Worm (Caenorhabditis elegans) whole organism, midembryonic: ENCODE data around the gene inx-8.

ENCODE experiments used
- T22C8.4 ChIP-seq: fragments of 200-800 bp; sonication (Bioruptor generic); IDR thresholded peaks from 2 replicates; pipeline ENCODE4 v1.3.6; 2022; ENCODE audit warnings: missing genetic modification characterization, missing compliant biosample characterization
- cog-1 ChIP-seq: sonication (generic microtip); optimal IDR thresholded peaks from 2 replicates; lab custom pipeline; 2016; ENCODE audit warnings: missing genetic modification characterization, missing compliant biosample characterization
- flt-1 ChIP-seq: fragments of 200-800 bp; sonication (Bioruptor generic); IDR thresholded peaks from 2 replicates; pipeline ENCODE4 v1.3.6; 2022; ENCODE audit warnings: missing genetic modification characterization, missing compliant biosample characterization
- klf-2 ChIP-seq: fragments of 200-800 bp; sonication (Bioruptor generic); conservative IDR thresholded peaks from 2 replicates; pipeline ENCODE4 v1.3.6; 2022; ENCODE audit warnings: missing genetic modification reagents, missing genetic modification characterization, missing compliant biosample characterization
- med-1 ChIP-seq: sonication (generic microtip); optimal IDR thresholded peaks from 2 replicates; lab custom pipeline; 2017; ENCODE audit warnings: missing genetic modification characterization, mild to moderate bottlenecking, missing compliant biosample characterization, antibody characterized with exemption, missing genetic modification reagents; ENCODE audit not compliant: insufficient read depth
- ref-1 ChIP-seq: fragments of 200-800 bp; sonication (Bioruptor generic); conservative IDR thresholded peaks from 2 replicates; pipeline ENCODE4 v1.3.6; 2022; ENCODE audit warnings: missing genetic modification reagents, missing genetic modification characterization, missing compliant biosample characterization
- tab-1 ChIP-seq: fragments of 200-800 bp; sonication (Bioruptor generic); IDR thresholded peaks from 2 replicates; pipeline ENCODE4 v1.3.6; 2022; ENCODE audit warnings: missing genetic modification characterization, missing compliant biosample characterization
- ztf-23 ChIP-seq: fragments of 200-800 bp; sonication (Bioruptor generic); IDR thresholded peaks from 2 replicates; pipeline ENCODE4 v1.3.6; 2022; ENCODE audit warnings: missing genetic modification reagents, missing genetic modification characterization, missing compliant biosample characterization
- ztf-29 ChIP-seq: fragments of 200-800 bp; sonication (Bioruptor generic); IDR thresholded peaks from 2 replicates; pipeline ENCODE4 v1.3.6; 2022; ENCODE audit warnings: missing genetic modification reagents, missing genetic modification characterization, missing compliant biosample characterization

- TF ChIP-seq cog-1 (tag; lab: Kevin White, UChicago), result no peak
- no peak for TF ChIP-seq ztf-29 (GFP tag; lab: Robert Waterston, UW)
- TF ChIP-seq ztf-23 (GFP tag; lab: Robert Waterston, UW), result no peak
- TF ChIP-seq flt-1 (GFP tag; lab: Robert Waterston, UW), result no peak
- no peak for TF ChIP-seq klf-2 (GFP tag; lab: Robert Waterston, UW)
- no peak for TF ChIP-seq T22C8.4 (GFP tag; lab: Robert Waterston, UW)
- no peak for TF ChIP-seq tab-1 (GFP tag; lab: Robert Waterston, UW)
- no peak for TF ChIP-seq med-1
- no peak for TF ChIP-seq ref-1 (GFP tag; lab: Robert Waterston, UW)
These were observed 19.9 kb downstream of the inx-8 start, which contains the start of gene ZK792.12 for ce11 chrIV:11693493-11693892.
